Worm (Caenorhabditis elegans): ENCODE data around the gene ZK813.1.

DNA sequence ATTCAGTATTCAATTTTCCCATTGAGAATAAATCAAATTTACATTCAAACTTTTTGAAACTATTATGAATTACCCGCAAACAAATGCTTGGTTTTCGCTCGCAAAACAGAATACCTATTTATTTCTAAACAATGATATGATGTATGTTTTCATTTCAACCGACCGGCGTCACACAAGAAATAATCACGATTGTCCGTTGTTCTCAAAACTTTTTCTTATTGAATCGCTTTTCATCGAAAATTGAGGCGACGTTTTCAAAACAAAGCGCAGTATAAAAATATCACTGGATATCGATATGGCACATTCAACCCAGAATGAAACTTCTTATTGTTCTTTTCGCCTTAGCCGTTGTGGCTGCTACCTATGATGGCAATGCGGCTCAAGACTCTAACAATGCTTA is 4.6 kb upstream of the ZK813.1 start, which contains the start of gene ZK813.3:
- TF ChIP-seq tbx-8 (GFP tag; optimal IDR thresholded peaks at IDR 0.05) (no peak), lsy-2 (tag; optimal IDR thresholded peaks at IDR 0.05) (no peak), ceh-39 (tag; optimal IDR thresholded peaks at IDR 0.05) (no peak), nhr-12 (tag; optimal IDR thresholded peaks at IDR 0.05) (no peak), nhr-237 (tag; optimal IDR thresholded peaks at IDR 0.05) (no peak), ces-1 (GFP tag; optimal IDR thresholded peaks at IDR 0.05) (no peak), nhr-28 (tag; optimal IDR thresholded peaks at IDR 0.05) (no peak), snpc-4 (tag; optimal IDR thresholded peaks at IDR 0.05) (no peak), mep-1 (tag; optimal IDR thresholded peaks at IDR 0.05) (no peak), sem-2 (GFP tag; optimal IDR thresholded peaks at IDR 0.05) (no peak), lin-13 (tag; optimal IDR thresholded peaks at IDR 0.05) (no peak), ceh-83 (GFP tag; optimal IDR thresholded peaks at IDR 0.05) (no peak)
